Worm (Caenorhabditis elegans): ENCODE results near the gene mrpl-30.

Gene mrpl-30

DNA sequence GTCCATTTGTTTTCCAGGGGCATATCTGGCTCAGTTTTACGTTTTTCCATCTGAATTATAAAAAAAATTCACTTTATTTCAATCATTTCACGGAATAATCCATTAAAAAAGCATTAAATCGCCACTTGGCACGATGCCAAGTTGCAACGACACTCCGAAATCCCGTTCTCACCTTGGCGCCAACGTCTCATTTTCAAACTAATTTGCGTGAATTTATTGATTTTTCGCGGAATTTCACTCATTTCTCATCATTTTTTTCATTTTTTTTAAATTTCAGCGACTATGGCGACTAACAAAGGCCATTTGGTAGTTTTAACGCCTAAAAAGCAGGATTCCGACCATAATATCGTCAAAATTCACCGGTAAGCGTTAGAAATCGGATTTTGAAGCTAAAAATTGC, 34.9 kb downstream of the mrpl-30 start, which contains the start of gene H14E04.2 (continued):
- TF ChIP-seq alr-1 (tag; optimal IDR thresholded peaks at IDR 0.05; ENCODE audit: borderline replicate concordance) (no peak), egl-27 (tag; optimal IDR thresholded peaks at IDR 0.05) (no peak), nhr-11 (tag; optimal IDR thresholded peaks at IDR 0.05) (peak; percentile 0), aha-1 (tag; optimal IDR thresholded peaks at IDR 0.05) (no peak), nhr-90 (tag; optimal IDR thresholded peaks at IDR 0.05; ENCODE audit: poor library complexity) (peak; percentile 73), mab-9 (GFP tag; IDR thresholded peaks at IDR 0.05) (0 out of 2 replicates have a peak, but pooled peaks have one; percentile 16), nhr-28 (tag; optimal IDR thresholded peaks at IDR 0.05) (no peak), snu-23 (GFP tag; optimal IDR thresholded peaks at IDR 0.05) (peak; percentile 89), irx-1 (tag; optimal IDR thresholded peaks at IDR 0.05) (peak; percentile 63), dpl-1 (GFP tag; optimal IDR thresholded peaks at IDR 0.05) (peak; percentile 94 to 96 (median 95)), ztf-11 (tag; optimal IDR thresholded peaks at IDR 0.05) (peak in 1 of 2 experiments; percentile 51), isw-1 (GFP tag; IDR thresholded peaks at IDR 0.05) (peak; percentile 63), zip-4 (GFP tag; optimal IDR thresholded peaks at IDR 0.05) (peak; percentile 55), mef-2 (tag; optimal IDR thresholded peaks at IDR 0.05) (no peak), fkh-10 (GFP tag; optimal IDR thresholded peaks at IDR 0.05) (peak; percentile 27), C16A3.4 (tag; optimal IDR thresholded peaks at IDR 0.05) (peak; percentile 87)

- TF ChIP-seq snu-23 (GFP tag; optimal IDR thresholded peaks at IDR 0.05) (no peak), pag-3 (tag; optimal IDR thresholded peaks at IDR 0.05; ENCODE audit: borderline replicate concordance, insufficient read depth) (no peak), F16B12.6 (tag; optimal IDR thresholded peaks at IDR 0.05) (no peak), isw-1 (GFP tag; IDR thresholded peaks at IDR 0.05) (no peak), fkh-8 (tag; optimal IDR thresholded peaks at IDR 0.05) (no peak), ets-5 (GFP tag; IDR thresholded peaks at IDR 0.05) (no peak), fos-1 (tag; optimal IDR thresholded peaks at IDR 0.05) (no peak), fkh-10 (GFP tag; optimal IDR thresholded peaks at IDR 0.05) (no peak), unc-62 (GFP tag; optimal IDR thresholded peaks at IDR 0.05) (no peak), nhr-76 (tag; optimal IDR thresholded peaks at IDR 0.05) (no peak), hlh-17 (GFP tag; optimal IDR thresholded peaks at IDR 0.05; ENCODE audit: borderline replicate concordance) (no peak), fkh-4 (tag; optimal IDR thresholded peaks at IDR 0.05; ENCODE audit: borderline replicate concordance) (no peak), vab-15 (tag; optimal IDR thresholded peaks at IDR 0.05) (no peak), nhr-90 (tag; optimal IDR thresholded peaks at IDR 0.05; ENCODE audit: poor library complexity) (no peak), lin-35 (GFP tag; optimal IDR thresholded peaks at IDR 0.05) (no peak)
These were observed 38.9 kb downstream of the mrpl-30 start, which contains the start of gene H04J21.1 for ce11 chrIII:2371864-2372263. H04J21.1 (minus strand) TSS chrIII:2371964.

DNA sequence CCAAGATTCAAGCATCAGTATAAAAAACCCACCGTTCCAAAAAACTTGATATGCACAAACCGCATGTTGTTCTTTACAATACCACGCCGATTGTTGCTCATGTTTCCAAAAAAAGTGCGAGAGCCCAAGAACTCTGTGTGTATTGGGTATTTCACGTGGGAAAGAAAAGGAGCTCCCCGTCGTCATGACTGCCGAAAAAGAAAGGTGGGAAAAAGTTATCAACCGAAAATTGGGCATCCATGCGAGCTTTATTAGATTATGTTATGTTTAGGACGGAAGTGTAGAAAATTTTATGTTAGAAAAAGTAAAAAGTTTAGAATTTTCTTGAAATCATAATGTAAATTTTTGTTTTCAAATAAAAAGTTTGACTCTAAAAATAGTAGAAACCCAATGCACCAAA, 42.4 kb downstream of the mrpl-30 start, which contains the start of gene H04J21.4:
Gene H04J21.4 (minus strand): TSS at position 101 of the 400 bp plus-strand sequence.
- peak; percentile 39 for TF ChIP-seq nhr-85 (tag)
- TF ChIP-seq ceh-90 (tag; optimal IDR thresholded peaks at IDR 0.05), result no peak
- no peak for TF ChIP-seq fkh-10 (GFP tag; optimal IDR thresholded peaks at IDR 0.05)
- no peak for TF ChIP-seq nhr-47 (tag; optimal IDR thresholded peaks at IDR 0.05)
- no peak for TF ChIP-seq pax-3 (tag; optimal IDR thresholded peaks at IDR 0.05)
- no peak for TF ChIP-seq unc-130 (tag; optimal IDR thresholded peaks at IDR 0.05)

DNA sequence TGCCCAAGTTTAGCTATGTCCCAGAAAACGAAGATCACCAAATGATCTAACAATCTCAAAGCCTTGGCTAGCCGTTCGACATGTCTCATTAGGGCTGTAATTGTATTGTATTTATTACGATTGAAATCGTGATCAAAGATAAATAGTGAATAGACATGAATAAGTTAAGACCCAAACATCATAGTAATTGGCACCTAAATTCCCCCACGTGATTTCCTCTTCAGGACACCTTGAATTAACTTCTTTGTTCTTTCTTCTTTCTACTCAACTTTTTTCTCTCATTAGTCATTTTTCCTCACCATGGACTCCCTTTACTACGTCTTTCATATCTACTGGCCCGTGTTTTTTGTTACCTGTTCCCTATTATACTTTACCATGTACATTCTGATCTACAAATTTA, 48.1 kb downstream of the mrpl-30 start, which contains the start of gene srd-69:
Gene srd-69 (plus strand): TSS at position 301 of the 400 bp plus-strand sequence.
- TF ChIP-seq nhr-71 (tag; optimal IDR thresholded peaks at IDR 0.05) (no peak), nhr-76 (tag; optimal IDR thresholded peaks at IDR 0.05) (no peak), ces-1 (GFP tag; optimal IDR thresholded peaks at IDR 0.05) (no peak), efl-1 (optimal IDR thresholded peaks at IDR 0.05) (no peak), efl-1 (GFP tag; optimal IDR thresholded peaks at IDR 0.05 in 1 of 2) (no peak), nhr-77 (tag; optimal IDR thresholded peaks at IDR 0.05) (no peak), unc-98 (GFP tag; IDR thresholded peaks at IDR 0.05) (no peak), lir-3 (tag; optimal IDR thresholded peaks at IDR 0.05; ENCODE audit: poor library complexity) (no peak), nhr-85 (tag) (no peak)

Data from whole organism, L1 larva.